Fruit fly (Drosophila melanogaster) Kc167 (cell line): ENCODE measurements around the gene CG15382.

Experiments
- Myc ChIP-seq: fragments of >200 bp; optimal IDR thresholded peaks from 2 replicates; lab custom pipeline; 2017; ENCODE audit warnings: missing external identifiers
- Sin3A ChIP-seq: fragments of >200 bp; optimal IDR thresholded peaks from 2 replicates; lab custom pipeline; 2018; ENCODE audit warnings: missing external identifiers
- h ChIP-seq: fragments of >200 bp; optimal IDR thresholded peaks from 3 replicates; lab custom pipeline; 2018; ENCODE audit warnings: missing external identifiers
- insv ChIP-seq: fragments of >200 bp; optimal IDR thresholded peaks from 3 replicates; lab custom pipeline; 2018; ENCODE audit warnings: missing external identifiers
- psq ChIP-seq: fragments of >200 bp; optimal IDR thresholded peaks from 2 replicates; lab custom pipeline; 2017; ENCODE audit warnings: missing external identifiers
- ttk ChIP-seq: sonication (Bioruptor generic); optimal IDR thresholded peaks from 2 replicates; lab custom pipeline; 2017; ENCODE audit warnings: missing external identifiers

Gene CG15382

DNA sequence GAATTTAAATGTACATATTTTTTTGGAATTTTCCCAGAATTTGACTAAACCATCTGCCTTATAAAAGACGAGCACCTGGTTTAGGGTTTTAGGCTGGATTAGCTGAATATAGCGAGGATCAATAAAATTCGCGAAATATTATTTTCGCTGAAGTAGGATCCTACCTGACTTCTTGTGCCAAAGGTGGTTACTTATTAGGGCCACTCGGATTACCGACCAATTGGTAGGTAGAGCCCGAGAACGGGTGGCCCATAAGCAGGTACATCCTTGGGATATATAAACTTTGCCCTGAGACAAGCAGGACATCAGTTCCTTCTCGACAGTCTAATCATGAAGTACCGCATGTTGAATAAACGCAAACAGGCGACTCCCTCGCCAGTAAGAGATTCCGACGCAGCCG, at the start of gene CG15382:
CG15382 (plus strand) TSS at position 301 of the 400 bp plus-strand sequence.
- no peak for TF ChIP-seq psq (lab: Kevin White, UChicago)
- TF ChIP-seq Sin3A: no peak
- no peak for TF ChIP-seq ttk (lab: Kevin White, UChicago)
- no peak for TF ChIP-seq Myc (lab: Kevin White, UChicago)
- TF ChIP-seq insv (lab: Kevin White, UChicago): no peak
- TF ChIP-seq h (lab: Kevin White, UChicago): no peak

DNA sequence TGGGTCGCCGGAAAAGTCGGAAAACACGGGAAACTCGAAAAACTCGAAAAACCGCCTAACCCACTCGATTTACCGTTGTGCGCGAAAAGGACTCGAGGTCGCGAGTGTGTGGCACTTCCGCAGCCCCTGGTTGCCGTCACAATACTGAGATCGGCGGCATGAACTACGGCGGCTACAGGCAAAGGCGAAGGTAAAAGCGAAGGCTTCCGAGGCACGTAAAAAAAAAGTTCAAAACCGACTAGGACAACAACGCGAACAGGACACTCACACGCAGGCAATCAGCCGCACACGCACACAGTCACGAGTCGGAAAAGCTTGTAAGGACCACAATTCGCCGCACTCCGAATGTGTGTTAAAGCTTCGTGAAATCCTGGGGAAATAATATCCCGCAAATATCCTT, 45.8 kb upstream of the CG15382 start, which contains the start of gene dpr3:
dpr3 (minus strand) TSS at position 133 of the 400 bp plus-strand sequence.
- no peak for TF ChIP-seq ttk (lab: Kevin White, UChicago)
- no peak for TF ChIP-seq psq (lab: Kevin White, UChicago)
- no peak for TF ChIP-seq h (lab: Kevin White, UChicago)
- no peak for TF ChIP-seq Myc (lab: Kevin White, UChicago)
- TF ChIP-seq Sin3A: no peak
- TF ChIP-seq insv (lab: Kevin White, UChicago): no peak

DNA sequence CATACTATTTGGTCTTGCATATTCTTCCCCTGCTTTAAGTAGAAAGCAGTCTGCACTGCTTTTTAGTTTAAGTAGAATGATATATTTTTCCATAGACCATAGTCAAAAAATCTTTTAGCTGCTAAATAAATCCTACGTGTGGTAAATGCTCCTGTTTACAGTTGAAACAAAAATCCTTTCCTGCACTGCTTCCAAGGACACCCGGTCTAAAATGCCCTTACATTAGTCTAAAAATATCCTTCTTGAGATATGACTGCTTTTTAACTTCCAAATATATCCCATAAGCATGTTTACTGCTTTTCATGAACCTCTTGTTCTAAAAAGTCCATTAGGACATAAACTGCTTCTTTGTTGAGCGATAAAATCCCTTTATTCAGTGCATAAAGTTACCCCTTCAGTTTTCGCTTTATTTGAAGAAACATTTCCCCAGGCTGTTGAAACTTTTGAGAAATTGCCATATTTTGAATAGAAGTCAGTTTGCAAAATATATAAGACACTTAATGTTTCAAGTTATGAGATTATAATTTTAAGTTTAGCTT, 45.1 kb upstream of the CG15382 start:
- no peak for TF ChIP-seq insv (lab: Kevin White, UChicago)
- no peak for TF ChIP-seq h (lab: Kevin White, UChicago)
- no peak for TF ChIP-seq Sin3A
- no peak for TF ChIP-seq Myc (lab: Kevin White, UChicago)
- no peak for TF ChIP-seq ttk (lab: Kevin White, UChicago)
- no peak for TF ChIP-seq psq (lab: Kevin White, UChicago)

DNA sequence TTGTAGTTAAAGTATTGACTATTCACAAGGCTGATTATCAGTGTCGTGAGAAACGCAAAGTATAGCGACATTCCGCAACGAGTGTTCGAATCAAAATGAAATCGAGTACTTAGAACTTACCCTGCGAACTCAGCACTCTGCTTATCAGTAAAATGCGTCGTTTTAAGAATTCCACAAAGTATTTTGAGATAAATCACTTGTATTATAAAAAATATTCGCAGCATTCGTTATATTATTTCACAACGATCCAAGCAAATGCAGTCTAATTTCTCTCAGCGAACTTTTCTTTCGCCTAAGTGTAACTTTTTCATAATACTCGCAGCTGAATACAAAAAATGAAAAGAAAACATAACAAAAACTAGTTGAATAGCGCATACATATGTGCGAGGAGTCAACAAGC, 26.4 kb upstream of the CG15382 start, which contains the start of gene CG4259:
CG4259 (minus strand) TSS at position 101 of the 400 bp plus-strand sequence.
- TF ChIP-seq insv (lab: Kevin White, UChicago) (no peak), ttk (lab: Kevin White, UChicago) (no peak), Myc (lab: Kevin White, UChicago) (no peak), psq (lab: Kevin White, UChicago) (no peak), Sin3A (no peak), h (lab: Kevin White, UChicago) (no peak)

DNA sequence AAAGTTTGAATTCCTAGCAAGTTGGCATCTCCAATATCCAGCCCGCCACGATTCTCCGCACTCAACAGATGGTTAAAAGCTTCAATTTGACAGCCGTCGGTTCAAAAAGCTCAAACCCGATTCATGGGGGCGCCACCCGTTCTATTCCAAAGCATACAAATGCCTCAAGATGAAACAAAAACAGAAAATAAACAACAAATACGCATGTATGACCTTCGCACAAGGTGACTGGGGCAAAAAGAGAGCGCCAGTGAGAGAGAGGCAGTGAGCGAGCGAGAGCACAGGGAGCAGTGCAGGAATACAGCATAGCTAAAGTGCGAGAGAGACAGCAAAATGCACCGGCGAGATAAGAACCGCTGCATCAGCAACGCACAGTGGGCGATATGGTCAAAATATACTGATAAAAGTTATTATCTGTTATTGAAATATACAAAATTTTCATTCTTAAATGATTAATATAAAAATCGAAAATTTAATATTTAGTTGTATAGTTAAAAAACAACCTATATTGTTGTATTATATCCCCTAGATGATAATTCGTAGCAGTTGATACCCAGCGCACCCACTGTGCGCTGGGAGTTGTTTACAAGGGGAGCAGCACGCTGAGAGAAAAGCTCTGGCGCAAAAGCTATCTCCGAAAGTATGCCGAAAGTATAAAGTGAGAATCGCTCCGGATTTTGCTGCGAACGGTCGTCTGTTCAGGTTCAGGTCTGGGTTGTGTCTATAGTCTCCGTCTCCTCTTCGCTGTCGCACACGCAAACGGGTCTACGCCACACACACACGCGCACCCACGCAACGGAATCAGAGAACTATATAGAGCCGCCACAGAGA, 25.2 kb upstream of the CG15382 start, which contains the start of gene Glyp:
Glyp (plus strand) TSS at position 657 of the 831 bp plus-strand sequence.
- no peak for TF ChIP-seq insv (lab: Kevin White, UChicago)
- no peak for TF ChIP-seq Sin3A
- no peak for TF ChIP-seq Myc (lab: Kevin White, UChicago)
- no peak for TF ChIP-seq ttk (lab: Kevin White, UChicago)
- no peak for TF ChIP-seq h (lab: Kevin White, UChicago)
- no peak for TF ChIP-seq psq (lab: Kevin White, UChicago)

DNA sequence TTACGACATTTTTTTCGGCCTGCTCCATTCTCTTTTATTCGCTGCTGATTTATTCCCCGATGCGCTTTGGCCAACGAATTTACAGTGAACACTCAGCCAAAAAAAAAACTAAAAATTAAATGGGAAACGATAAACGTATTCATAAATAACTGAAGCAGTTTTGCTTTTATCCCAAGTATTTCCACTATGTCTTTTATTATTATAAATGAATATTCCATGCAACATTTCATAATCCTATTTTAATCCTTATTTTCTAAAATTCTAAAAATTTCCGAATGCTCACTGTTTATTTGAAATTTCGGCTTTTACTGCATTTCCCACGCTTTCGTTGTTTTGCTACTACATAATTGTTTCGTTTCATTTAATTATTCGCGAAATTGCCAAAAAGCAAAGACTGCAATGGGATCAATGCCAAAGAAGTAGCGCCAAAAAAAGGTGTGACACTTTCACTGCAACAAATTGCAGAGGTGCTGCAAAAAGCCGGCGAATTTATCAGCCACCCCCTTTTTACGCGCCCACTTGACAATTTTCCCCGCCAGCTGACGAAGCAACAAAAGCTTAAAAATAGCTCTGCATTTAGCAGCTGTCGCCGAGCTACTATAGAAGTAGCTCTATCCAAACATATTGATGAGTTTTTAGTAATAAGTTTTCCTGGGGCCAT, 24.0 kb upstream of the CG15382 start:
- TF ChIP-seq insv (lab: Kevin White, UChicago): no peak
- TF ChIP-seq ttk (lab: Kevin White, UChicago): no peak
- no peak for TF ChIP-seq psq (lab: Kevin White, UChicago)
- TF ChIP-seq Myc (lab: Kevin White, UChicago): no peak
- TF ChIP-seq Sin3A: no peak
- no peak for TF ChIP-seq h (lab: Kevin White, UChicago)

DNA sequence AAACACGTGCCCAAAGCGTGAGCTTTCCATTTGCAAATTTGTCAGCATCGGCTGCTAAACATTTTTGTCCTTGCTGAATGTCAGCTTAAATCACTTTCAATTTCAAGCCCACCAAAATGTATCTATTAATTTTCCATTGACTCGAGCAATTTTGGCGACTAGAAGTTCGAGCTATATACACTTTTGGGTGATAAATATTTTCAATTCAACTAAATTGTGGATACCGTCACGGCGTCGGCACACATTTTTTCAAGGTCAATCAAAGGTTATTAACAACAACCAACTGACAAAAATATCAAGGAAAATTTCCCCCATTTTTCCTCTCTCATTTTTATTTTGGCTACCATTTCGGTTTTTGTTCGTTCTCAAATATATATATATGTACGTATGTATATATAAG, 23.3 kb upstream of the CG15382 start:
- TF ChIP-seq Sin3A (no peak), Myc (lab: Kevin White, UChicago) (no peak), h (lab: Kevin White, UChicago) (no peak), ttk (lab: Kevin White, UChicago) (no peak), insv (lab: Kevin White, UChicago) (no peak), psq (lab: Kevin White, UChicago) (no peak)

DNA sequence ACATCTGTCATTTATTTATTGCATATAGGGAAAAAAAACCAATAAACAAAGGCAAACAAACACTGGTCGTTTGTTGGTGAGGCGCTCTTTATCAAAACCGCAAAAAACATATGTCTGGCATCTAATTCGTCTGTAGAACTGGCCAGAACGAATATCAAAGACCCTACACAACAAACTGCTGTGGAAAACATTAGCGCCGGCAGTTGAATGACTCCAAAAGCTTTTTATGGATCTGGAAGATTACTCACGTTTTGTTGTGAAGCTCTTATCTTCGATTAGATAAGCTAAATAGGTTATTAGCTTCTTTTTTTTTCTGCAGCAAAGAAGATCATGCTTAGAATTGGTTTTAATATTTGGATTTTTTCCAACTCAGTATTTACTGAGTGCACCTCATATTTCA, 22.5 kb upstream of the CG15382 start:
- TF ChIP-seq psq (lab: Kevin White, UChicago): no peak
- TF ChIP-seq ttk (lab: Kevin White, UChicago): no peak
- no peak for TF ChIP-seq insv (lab: Kevin White, UChicago)
- TF ChIP-seq Myc (lab: Kevin White, UChicago): no peak
- no peak for TF ChIP-seq h (lab: Kevin White, UChicago)
- TF ChIP-seq Sin3A: no peak

DNA sequence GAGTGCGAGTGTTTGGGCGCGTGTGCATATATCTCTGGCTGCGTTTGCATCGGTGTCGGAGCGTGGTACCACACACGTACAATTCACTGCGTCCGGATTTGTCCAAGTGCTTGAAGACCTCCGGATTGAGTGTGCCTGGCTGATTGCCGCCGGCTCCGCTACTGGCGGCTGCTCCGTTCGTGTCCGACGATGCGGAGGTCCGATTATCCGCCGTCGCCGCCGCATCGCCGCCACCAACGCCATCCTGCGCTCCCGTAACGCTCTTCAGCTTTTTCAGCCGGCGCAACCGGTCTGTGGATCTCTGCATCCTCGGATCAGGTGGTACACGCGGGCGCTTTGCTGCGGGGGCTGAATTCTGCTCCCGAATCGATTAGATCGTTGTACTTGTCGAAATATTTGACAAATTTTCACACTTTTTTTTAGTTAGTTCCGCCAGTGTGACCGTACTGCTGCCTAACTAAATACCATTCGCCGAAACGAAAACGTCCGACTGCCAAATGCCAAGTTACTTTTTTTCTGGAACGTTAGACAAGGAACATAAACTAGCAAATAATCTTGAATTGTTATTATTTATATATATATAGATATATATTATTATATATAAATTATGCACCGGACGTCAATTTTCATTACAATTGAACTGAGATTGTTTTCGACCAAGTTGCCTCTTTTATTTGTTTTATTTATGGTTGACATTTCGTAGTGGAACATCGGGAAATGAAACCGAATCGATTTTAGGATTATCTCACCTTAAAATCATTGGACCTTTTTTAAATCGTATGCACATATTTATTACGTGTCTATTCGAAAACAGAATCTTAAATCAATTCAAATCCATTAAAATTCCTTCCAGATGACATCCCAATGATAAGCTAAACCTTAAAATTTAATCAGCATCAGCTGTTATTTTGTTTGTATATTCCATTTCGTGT, 10.6 kb upstream of the CG15382 start, which contains the start of gene tho2:
tho2 (minus strand) TSS at position 463 of the 932 bp plus-strand sequence.
- no peak for TF ChIP-seq psq (lab: Kevin White, UChicago)
- no peak for TF ChIP-seq insv (lab: Kevin White, UChicago)
- no peak for TF ChIP-seq ttk (lab: Kevin White, UChicago)
- no peak for TF ChIP-seq Myc (lab: Kevin White, UChicago)
- TF ChIP-seq h (lab: Kevin White, UChicago): no peak
- TF ChIP-seq Sin3A: no peak

DNA sequence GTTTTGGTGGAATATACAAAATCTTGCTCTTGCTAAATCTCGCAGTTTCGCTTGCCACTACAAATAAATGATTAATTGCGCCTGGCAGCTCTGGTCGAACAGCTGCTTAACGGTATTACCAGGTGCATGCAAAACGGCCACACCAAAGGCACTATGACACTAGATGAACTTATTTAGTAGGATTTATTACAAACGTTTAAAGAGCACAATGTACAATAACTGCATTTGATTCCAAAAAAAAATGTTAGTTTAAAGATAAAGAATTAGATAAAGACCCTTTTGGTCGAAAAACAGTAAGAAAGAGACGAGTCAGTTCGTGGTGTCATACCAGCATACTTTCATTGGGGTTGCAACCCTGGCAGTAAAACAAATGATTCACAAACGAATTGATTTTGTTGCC, 8.3 kb upstream of the CG15382 start, which contains the start of the genes CG11723 and Tbcd:
CG11723 (minus strand) TSS at position 68 of the 400 bp plus-strand sequence.
Tbcd (plus strand) TSS at position 311 of the 400 bp plus-strand sequence.
- TF ChIP-seq psq (lab: Kevin White, UChicago): no peak
- no peak for TF ChIP-seq insv (lab: Kevin White, UChicago)
- TF ChIP-seq Sin3A: no peak
- no peak for TF ChIP-seq h (lab: Kevin White, UChicago)
- no peak for TF ChIP-seq Myc (lab: Kevin White, UChicago)
- no peak for TF ChIP-seq ttk (lab: Kevin White, UChicago)
